Fruit fly (Drosophila melanogaster): Measurements from ENCODE around the gene Sfp24F.

The Sfp24F gene

DNA sequence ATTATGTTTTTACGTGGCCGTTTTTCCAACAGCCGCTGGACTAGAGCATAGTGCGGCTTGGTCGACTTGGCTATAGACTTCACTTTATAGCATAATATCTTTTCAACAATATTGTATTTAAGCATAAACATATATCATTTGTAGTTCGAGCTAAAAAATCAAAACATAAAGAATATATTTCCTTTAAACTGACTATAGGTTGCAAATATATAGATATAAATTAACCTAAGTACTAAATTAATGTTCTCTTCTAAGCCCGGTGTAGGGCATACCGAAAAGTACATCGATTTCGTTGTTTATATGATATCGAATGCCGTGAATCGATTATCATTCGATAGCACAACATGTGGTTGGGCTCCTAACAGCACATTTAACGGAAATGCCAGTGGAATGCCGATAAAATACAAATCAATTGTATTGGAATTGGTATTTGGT, 6.7 kb upstream of the Sfp24F start, which contains the start of gene MFS18 (continued):
- TF ChIP-seq gce (GFP tag; IDR thresholded peaks at IDR 0.05): peak; percentile 98
- no peak for TF ChIP-seq Tbp (GFP tag; optimal IDR thresholded peaks at IDR 0.05)
- TF ChIP-seq CG7786 (GFP tag; optimal IDR thresholded peaks at IDR 0.05): peak; percentile 78
- TF ChIP-seq bab2 (GFP tag; optimal IDR thresholded peaks at IDR 0.05): peak; percentile 88
- peak; percentile 80 for TF ChIP-seq fu2 (GFP tag; optimal IDR thresholded peaks at IDR 0.05)
- TF ChIP-seq so (GFP tag; IDR thresholded peaks at IDR 0.05): peak; percentile 99
- TF ChIP-seq cato (GFP tag; optimal IDR thresholded peaks at IDR 0.05; ENCODE audit: borderline replicate concordance): peak; percentile 91
- peak; percentile 99 for TF ChIP-seq H15 (GFP tag; IDR thresholded peaks at IDR 0.05)
- peak; percentile 67 to 97 for TF ChIP-seq bsh (GFP tag; optimal IDR thresholded peaks at IDR 0.05)
- TF ChIP-seq Mrtf (GFP tag; IDR thresholded peaks at IDR 0.05): peak; percentile 96
- peak; percentile 99 for TF ChIP-seq Ptx1 (GFP tag; IDR thresholded peaks at IDR 0.05)
- TF ChIP-seq insv (GFP tag; optimal IDR thresholded peaks at IDR 0.05): peak in 1 of 2 experiments; percentile 54
- peak; percentile 65 for TF ChIP-seq ftz-f1 (GFP tag; optimal IDR thresholded peaks at IDR 0.05)
- TF ChIP-seq YL-1 (GFP tag; optimal IDR thresholded peaks at IDR 0.05): peak; percentile 96
- peak; percentile 96 for TF ChIP-seq PHDP (tag; optimal IDR thresholded peaks at IDR 0.05)
- peak; percentile 84 for TF ChIP-seq Nf-YB (GFP tag; optimal IDR thresholded peaks at IDR 0.05)
- TF ChIP-seq E2f2 (GFP tag; IDR thresholded peaks at IDR 0.05): peak; percentile 88
- peak; percentile 98 for TF ChIP-seq Meics (GFP tag; optimal IDR thresholded peaks at IDR 0.05)
- peak; percentile 94 for TF ChIP-seq CG12104 (GFP tag; optimal IDR thresholded peaks at IDR 0.05)
- TF ChIP-seq GATAe (GFP tag; conservative IDR thresholded peaks at IDR 0.05): peak; percentile 97
- TF ChIP-seq Rx (GFP tag; IDR thresholded peaks at IDR 0.05): peak; percentile 98
- peak; percentile 98 for TF ChIP-seq croc (GFP tag; conservative IDR thresholded peaks at IDR 0.05)
- TF ChIP-seq gcm2 (GFP tag; optimal IDR thresholded peaks at IDR 0.05): peak; percentile 73
- peak; percentile 74 for TF ChIP-seq grn (GFP tag; optimal IDR thresholded peaks at IDR 0.05)
- peak; percentile 91 for TF ChIP-seq CG6654 (GFP tag; optimal IDR thresholded peaks at IDR 0.05)
- TF ChIP-seq CG4707 (GFP tag; optimal IDR thresholded peaks at IDR 0.05): peak; percentile 73
- peak; percentile 99 for TF ChIP-seq zfh1 (GFP tag; IDR thresholded peaks at IDR 0.05)
- peak; percentile 98 for TF ChIP-seq CG4404 (GFP tag; IDR thresholded peaks at IDR 0.05)
- peak; percentile 80 for TF ChIP-seq pum (GFP tag; optimal IDR thresholded peaks at IDR 0.05)
- TF ChIP-seq br (optimal IDR thresholded peaks at IDR 0.05): no peak
- peak; percentile 98 for TF ChIP-seq ken (GFP tag; IDR thresholded peaks at IDR 0.05)
- peak; percentile 92 for TF ChIP-seq CG17385 (GFP tag; optimal IDR thresholded peaks at IDR 0.05)
- peak; percentile 89 for TF ChIP-seq tup (GFP tag; optimal IDR thresholded peaks at IDR 0.05)
- peak; percentile 85 for TF ChIP-seq odd (GFP tag; optimal IDR thresholded peaks at IDR 0.05)
- peak; percentile 97 for TF ChIP-seq CG31224 (GFP tag; IDR thresholded peaks at IDR 0.05)
- no peak; the same call in 1 of the 2 replicates for TF ChIP-seq CG2129 (GFP tag; IDR thresholded peaks at IDR 0.05; ENCODE audit: partially characterized antibody)
- peak; percentile 97 for TF ChIP-seq danr (GFP tag; IDR thresholded peaks at IDR 0.05)
- TF ChIP-seq Dbx (GFP tag; IDR thresholded peaks at IDR 0.05): peak; percentile 98
- peak; percentile 99 for TF ChIP-seq zen (tag; optimal IDR thresholded peaks at IDR 0.05)
- peak; percentile 93 for TF ChIP-seq MTF-1 (GFP tag; optimal IDR thresholded peaks at IDR 0.05; ENCODE audit: borderline replicate concordance)
- TF ChIP-seq CG32767 (GFP tag; IDR thresholded peaks at IDR 0.05): peak; percentile 99
- peak; percentile 90 for TF ChIP-seq ash1 (GFP tag; optimal IDR thresholded peaks at IDR 0.05)
- TF ChIP-seq CG13624 (GFP tag; optimal IDR thresholded peaks at IDR 0.05): peak; percentile 85
- TF ChIP-seq Optix (GFP tag; IDR thresholded peaks at IDR 0.05): peak; percentile 97
- TF ChIP-seq gfzf (GFP tag; optimal IDR thresholded peaks at IDR 0.05): peak; percentile 30
- TF ChIP-seq h (optimal IDR thresholded peaks at IDR 0.05): no peak
- TF ChIP-seq Chrac-16 (GFP tag; optimal IDR thresholded peaks at IDR 0.05): peak; percentile 97
- TF ChIP-seq Kr (GFP tag; optimal IDR thresholded peaks at IDR 0.05): no peak
- TF ChIP-seq CG14014 (GFP tag; IDR thresholded peaks at IDR 0.05): peak; percentile 99
- no peak for TF ChIP-seq Hey (tag; optimal IDR thresholded peaks at IDR 0.05)
- peak; percentile 99 for TF ChIP-seq CG2199 (GFP tag; IDR thresholded peaks at IDR 0.05)
- peak; percentile 97 for TF ChIP-seq CG10209 (GFP tag; optimal IDR thresholded peaks at IDR 0.05)

All from whole organism, embryonic.